Worm (Caenorhabditis elegans) whole organism, late embryonic: Measurements from ENCODE around the gene srj-11.

Source experiments
- K09A11.1 ChIP-seq: sonication (generic microtip); optimal IDR thresholded peaks from 2 replicates; lab custom pipeline; 2017; ENCODE audit warnings: antibody characterized with exemption, mild to moderate bottlenecking, missing genetic modification characterization, missing compliant biosample characterization; ENCODE audit not compliant: insufficient read depth
- ceh-34 ChIP-seq: sonication (generic microtip); optimal IDR thresholded peaks from 2 replicates; lab custom pipeline; 2016; ENCODE audit warnings: mild to moderate bottlenecking, missing genetic modification characterization, missing compliant biosample characterization
- hlh-30 ChIP-seq: sonication (generic microtip); optimal IDR thresholded peaks from 2 replicates; lab custom pipeline; 2017; ENCODE audit warnings: antibody characterized with exemption, missing genetic modification characterization, missing compliant biosample characterization; ENCODE audit not compliant: insufficient read depth

DNA sequence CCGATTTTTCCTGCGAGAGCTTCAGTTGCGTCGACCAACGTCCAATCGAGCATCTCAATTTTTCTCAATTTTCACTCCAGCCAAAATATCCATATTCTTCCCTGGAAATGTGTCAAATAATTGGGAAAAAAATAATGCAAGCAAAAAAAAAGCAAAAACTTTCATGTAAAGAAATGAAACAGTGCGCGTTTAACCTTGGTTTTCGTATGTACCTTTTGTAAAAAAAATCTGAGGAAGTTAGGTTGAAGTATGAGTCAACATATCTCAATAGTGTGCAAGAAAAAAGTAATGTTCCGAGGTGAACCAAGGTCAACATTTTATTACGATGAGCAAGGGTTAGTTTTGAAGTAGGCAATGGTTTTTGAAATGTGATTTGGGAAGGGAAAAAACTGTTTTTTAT, 8.9 kb downstream of the srj-11 start, which contains the start of gene T28A11.13:
- TF ChIP-seq hlh-30 (tag; lab: Kevin White, UChicago) (no peak), K09A11.1 (tag; lab: Kevin White, UChicago) (no peak), ceh-34 (no peak)
